Worm (Caenorhabditis elegans): ENCODE measurements around the gene eif-3.F.

Gene eif-3.F

DNA sequence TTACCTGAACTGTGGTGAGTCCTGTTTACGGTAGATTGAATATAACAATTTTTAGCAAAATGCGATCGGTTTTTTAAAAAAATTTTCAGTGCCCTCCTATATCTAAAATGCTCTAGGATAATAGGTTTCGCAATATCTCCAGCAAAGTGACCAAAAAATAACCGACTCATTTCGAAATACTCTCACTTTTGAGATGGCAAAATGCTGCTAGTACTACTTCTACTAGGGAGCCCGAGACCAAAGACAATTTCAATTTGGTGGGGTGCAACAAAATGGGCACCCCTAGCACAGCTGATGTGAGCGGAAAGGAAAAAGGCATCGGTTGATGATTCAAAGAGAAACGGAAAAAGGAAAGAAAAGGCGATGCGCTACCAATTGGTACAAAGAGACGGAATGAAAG lies 27.9 kb upstream of the eif-3.F start:
- TF ChIP-seq skn-1 (tag; optimal IDR thresholded peaks at IDR 0.05) (peak; percentile 1), unc-98 (GFP tag; IDR thresholded peaks at IDR 0.05) (no peak), aha-1 (tag; optimal IDR thresholded peaks at IDR 0.05) (no peak), unc-62 (GFP tag; optimal IDR thresholded peaks at IDR 0.05) (no peak), Y116A8C.19 (tag; optimal IDR thresholded peaks at IDR 0.05; ENCODE audit: borderline replicate concordance) (no peak), lin-14 (GFP tag; optimal IDR thresholded peaks at IDR 0.05) (peak; percentile 24), ceh-82 (tag; optimal IDR thresholded peaks at IDR 0.05) (peak in 1 of 3 experiments; percentile 15), nhr-28 (tag; optimal IDR thresholded peaks at IDR 0.05) (no peak)

DNA sequence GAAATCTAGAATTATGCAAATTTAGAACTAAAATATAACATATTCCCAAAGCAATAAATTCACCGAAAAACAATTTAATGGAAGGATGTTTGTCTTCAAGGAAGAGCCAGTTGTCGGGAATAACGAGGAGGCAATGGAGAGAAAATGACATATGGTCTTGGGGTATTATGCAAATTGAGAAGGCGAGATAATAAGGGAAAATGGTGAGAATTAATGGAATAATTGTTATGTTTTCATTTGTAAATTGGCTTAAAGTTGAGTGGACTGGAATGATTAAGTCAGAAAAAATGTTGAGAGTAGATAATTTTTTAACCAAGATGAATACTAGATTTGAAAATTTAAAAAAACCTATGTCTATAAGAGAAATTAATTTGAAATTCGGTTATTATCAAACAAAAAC lies 26.6 kb upstream of the eif-3.F start:
- TF ChIP-seq Y116A8C.19 (tag; optimal IDR thresholded peaks at IDR 0.05; ENCODE audit: borderline replicate concordance) (no peak), lir-3 (tag; optimal IDR thresholded peaks at IDR 0.05; ENCODE audit: poor library complexity) (no peak), nhr-20 (tag; optimal IDR thresholded peaks at IDR 0.05) (no peak), lin-15B (tag; optimal IDR thresholded peaks at IDR 0.05) (no peak), xbp-1 (tag; optimal IDR thresholded peaks at IDR 0.05) (no peak), alr-1 (tag; optimal IDR thresholded peaks at IDR 0.05; ENCODE audit: borderline replicate concordance) (no peak), fkh-4 (tag; optimal IDR thresholded peaks at IDR 0.05; ENCODE audit: borderline replicate concordance) (no peak), mab-9 (GFP tag; IDR thresholded peaks at IDR 0.05) (no peak), zip-4 (GFP tag; optimal IDR thresholded peaks at IDR 0.05) (no peak), nhr-11 (tag; optimal IDR thresholded peaks at IDR 0.05) (no peak)

DNA sequence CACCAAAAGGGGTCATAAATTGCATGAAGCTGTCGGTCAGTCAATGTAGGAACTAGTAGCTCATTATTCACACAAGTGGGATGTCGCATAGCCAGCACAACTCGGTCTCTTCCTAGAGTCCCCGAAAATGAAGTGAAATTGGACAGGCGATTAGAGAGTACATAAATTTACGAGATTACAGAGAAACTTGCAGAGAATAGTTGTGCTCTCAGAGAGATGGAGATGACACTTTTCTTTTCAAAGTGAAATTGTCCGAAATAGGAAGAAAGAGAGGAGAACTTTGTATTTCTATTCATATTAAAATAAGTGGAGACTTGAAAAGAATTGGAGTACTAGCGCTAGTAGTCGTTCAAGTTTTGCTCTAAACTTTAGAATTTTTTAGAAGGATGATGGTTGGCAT lies 25.9 kb upstream of the eif-3.F start:
- TF ChIP-seq nhr-20 (tag; optimal IDR thresholded peaks at IDR 0.05) (no peak), lin-14 (GFP tag; optimal IDR thresholded peaks at IDR 0.05) (peak; percentile 61), efl-1 (optimal IDR thresholded peaks at IDR 0.05) (no peak), efl-1 (GFP tag; optimal IDR thresholded peaks at IDR 0.05 in 1 of 2) (peak in 1 of 2 experiments; percentile 84), snpc-4 (tag; optimal IDR thresholded peaks at IDR 0.05) (peak; percentile 5)

DNA sequence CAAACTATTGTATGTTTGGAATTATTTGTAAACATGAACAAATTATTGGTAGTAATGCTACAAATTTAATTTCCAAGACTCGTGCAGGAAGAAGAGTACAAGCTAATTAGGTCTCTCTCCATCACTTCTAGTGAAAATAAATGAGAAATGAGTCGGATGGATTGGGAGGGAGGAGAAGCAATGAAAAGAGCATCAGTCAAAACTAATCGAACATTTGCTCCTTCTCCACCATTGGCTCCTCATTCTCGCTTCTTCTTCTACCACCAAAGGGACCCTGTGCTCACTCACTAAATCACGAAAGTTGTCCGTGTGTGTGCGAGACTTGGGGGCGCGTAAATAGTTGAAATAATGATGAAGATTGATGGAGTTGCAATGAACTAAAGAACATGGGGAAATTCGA lies 24.6 kb upstream of the eif-3.F start:
- TF ChIP-seq fkh-4 (tag; optimal IDR thresholded peaks at IDR 0.05; ENCODE audit: borderline replicate concordance) (peak; percentile 9), nhr-19 (GFP tag; conservative IDR thresholded peaks at IDR 0.05) (no peak), lsy-2 (tag; optimal IDR thresholded peaks at IDR 0.05) (peak in 1 of 2 experiments; percentile 27), C04F5.9 (tag; optimal IDR thresholded peaks at IDR 0.05) (no peak), efl-1 (optimal IDR thresholded peaks at IDR 0.05) (no peak), efl-1 (GFP tag; optimal IDR thresholded peaks at IDR 0.05 in 1 of 2) (peak in 1 of 2 experiments; percentile 20), ztf-11 (tag; optimal IDR thresholded peaks at IDR 0.05) (no peak), nhr-76 (tag; optimal IDR thresholded peaks at IDR 0.05) (no peak), dsc-1 (tag; optimal IDR thresholded peaks at IDR 0.05) (peak; percentile 66), nhr-12 (tag; optimal IDR thresholded peaks at IDR 0.05) (no peak), egl-13 (tag; optimal IDR thresholded peaks at IDR 0.05) (no peak), lin-14 (GFP tag; optimal IDR thresholded peaks at IDR 0.05) (peak; percentile 78), pax-3 (tag; optimal IDR thresholded peaks at IDR 0.05) (no peak), ceh-88 (GFP tag; IDR thresholded peaks at IDR 0.05) (no peak), rnt-1 (tag; optimal IDR thresholded peaks at IDR 0.05) (peak; percentile 70), dpl-1 (GFP tag; optimal IDR thresholded peaks at IDR 0.05) (no peak), ama-1 (optimal IDR thresholded peaks at IDR 0.05) (no peak), zip-4 (GFP tag; optimal IDR thresholded peaks at IDR 0.05) (no peak), aly-2 (tag; optimal IDR thresholded peaks at IDR 0.05) (no peak), C16A3.4 (tag; optimal IDR thresholded peaks at IDR 0.05) (no peak), isw-1 (GFP tag; IDR thresholded peaks at IDR 0.05) (no peak), unc-130 (tag; optimal IDR thresholded peaks at IDR 0.05) (peak; percentile 42), lin-39 (tag; optimal IDR thresholded peaks at IDR 0.05) (peak; percentile 60), ceh-8 (GFP tag; optimal IDR thresholded peaks at IDR 0.05) (no peak), skn-1 (tag; optimal IDR thresholded peaks at IDR 0.05) (no peak), unc-86 (tag; optimal IDR thresholded peaks at IDR 0.05) (no peak), swsn-7 (tag; optimal IDR thresholded peaks at IDR 0.05) (no peak), nhr-71 (tag; optimal IDR thresholded peaks at IDR 0.05) (peak; percentile 47), zag-1 (tag; optimal IDR thresholded peaks at IDR 0.05) (no peak), sox-4 (tag; optimal IDR thresholded peaks at IDR 0.05) (no peak)
